Worm (Caenorhabditis elegans) whole organism, L4 larva: ENCODE measurements around the gene nhr-58.

Source experiments
- D1046.2 ChIP-seq: fragments of 200-800 bp; sonication (Bioruptor generic); IDR thresholded peaks from 2 replicates; pipeline ENCODE4 v1.3.6; 2022; ENCODE audit warnings: missing genetic modification characterization, missing compliant biosample characterization
- F10B5.3 ChIP-seq: sonication (generic microtip); optimal IDR thresholded peaks from 2 replicates; lab custom pipeline; 2016; ENCODE audit warnings: mild to moderate bottlenecking, missing genetic modification characterization, missing compliant biosample characterization
- F44E2.7 ChIP-seq: fragments of 200-800 bp; sonication (Bioruptor generic); IDR thresholded peaks from 2 replicates; pipeline ENCODE4 v2.1.2; 2022; ENCODE audit warnings: missing genetic modification characterization, missing compliant biosample characterization
- T26A8.4 ChIP-seq: fragments of 200-800 bp; sonication (Bioruptor generic); IDR thresholded peaks from 2 replicates; pipeline ENCODE4 v1.3.6; 2022; ENCODE audit warnings: missing genetic modification characterization, missing compliant biosample characterization
- Y105C5A.15 ChIP-seq: fragments of 200-800 bp; sonication (Bioruptor generic); IDR thresholded peaks from 2 replicates; pipeline ENCODE4 v1.3.6; 2022; ENCODE audit warnings: missing genetic modification characterization, missing compliant biosample characterization
- aha-1 ChIP-seq: fragments of 150-350 bp; peaks from one replicate; lab custom pipeline; 2014; ENCODE audit warnings: missing biosample characterization, missing genetic modification characterization
- aly-2 ChIP-seq: sonication (generic microtip); optimal IDR thresholded peaks from 2 replicates; lab custom pipeline; 2018; ENCODE audit warnings: missing biosample characterization, missing genetic modification characterization
- arid-1 ChIP-seq: fragments of 200-800 bp; sonication (Bioruptor generic); conservative IDR thresholded peaks from 2 replicates; pipeline ENCODE4 v1.3.6; 2022; ENCODE audit warnings: missing genetic modification reagents, missing genetic modification characterization, missing compliant biosample characterization
- ceh-20 ChIP-seq: fragments of 200-800 bp; sonication (Bioruptor generic); IDR thresholded peaks from 2 replicates; pipeline ENCODE4 v1.3.6; 2022; ENCODE audit warnings: missing genetic modification reagents, missing genetic modification characterization, missing compliant biosample characterization
- ceh-32 ChIP-seq: sonication (generic microtip); optimal IDR thresholded peaks from 2 replicates; lab custom pipeline; 2016; ENCODE audit warnings: mild to moderate bottlenecking, missing genetic modification characterization, missing compliant biosample characterization; ENCODE audit not compliant: poor library complexity
- ceh-82 ChIP-seq: sonication (generic microtip); optimal IDR thresholded peaks from 2 replicates; lab custom pipeline; 2017; ENCODE audit warnings: missing biosample characterization, missing genetic modification characterization
- ctbp-1 ChIP-seq: fragments of 200-800 bp; sonication (Bioruptor generic); IDR thresholded peaks from 2 replicates; pipeline ENCODE4 v1.3.6; 2022; ENCODE audit warnings: missing genetic modification reagents, missing genetic modification characterization, missing compliant biosample characterization
- daf-16 ChIP-seq, 3 experiments: sonication (generic microtip); optimal IDR thresholded peaks; 2 replicates each; lab custom pipeline; 2016 to 2017; ENCODE audit warnings: missing genetic modification characterization in 3 of 3, missing genetic modification reagents in 3 of 3, mild to moderate bottlenecking in 2 of 3, missing compliant biosample characterization in 2 of 3, missing biosample characterization in 1 of 3, moderate library complexity in 1 of 3
- daf-8 ChIP-seq: fragments of 200-800 bp; sonication (Bioruptor generic); IDR thresholded peaks from 2 replicates; pipeline ENCODE4 v1.3.6; 2022; ENCODE audit warnings: missing genetic modification characterization, missing compliant biosample characterization
- dmd-6 ChIP-seq: fragments of 200-800 bp; sonication (Bioruptor generic); IDR thresholded peaks from 2 replicates; pipeline ENCODE4 v1.3.6; 2022; ENCODE audit warnings: missing genetic modification reagents, missing genetic modification characterization, missing compliant biosample characterization
- dmd-8 ChIP-seq: fragments of 200-800 bp; sonication (Bioruptor generic); IDR thresholded peaks from 2 replicates; pipeline ENCODE4 v1.3.6; 2022; ENCODE audit warnings: missing genetic modification characterization, missing compliant biosample characterization
- dve-1 ChIP-seq: sonication (generic microtip); optimal IDR thresholded peaks from 2 replicates; lab custom pipeline; 2017; ENCODE audit warnings: antibody characterized with exemption, mild to moderate bottlenecking, missing genetic modification characterization, missing compliant biosample characterization; ENCODE audit not compliant: insufficient read depth
- gei-8 ChIP-seq: fragments of 200-800 bp; sonication (Bioruptor generic); optimal IDR thresholded peaks from 2 replicates; lab custom pipeline; 2018; ENCODE audit warnings: mild to moderate bottlenecking, missing genetic modification characterization, missing compliant biosample characterization
- hlh-11 ChIP-seq: fragments of 200-800 bp; sonication (Bioruptor generic); optimal IDR thresholded peaks from 2 replicates; lab custom pipeline; 2018; ENCODE audit warnings: mild to moderate bottlenecking, missing genetic modification characterization, missing compliant biosample characterization
- hlh-30 ChIP-seq: sonication (generic microtip); optimal IDR thresholded peaks from 2 replicates; lab custom pipeline; 2017; ENCODE audit warnings: antibody characterized with exemption, mild to moderate bottlenecking, missing genetic modification characterization, missing compliant biosample characterization; ENCODE audit not compliant: insufficient read depth
- lsy-2 ChIP-seq, 2 experiments: fragments of 150-350 bp in 1 of 2; sonication (generic microtip) in 1 of 2; optimal IDR thresholded peaks; 2 replicates each; lab custom pipeline; 2014 to 2017; ENCODE audit warnings: missing biosample characterization in 2 of 2, missing genetic modification characterization in 2 of 2
- madf-9 ChIP-seq: fragments of 200-800 bp; sonication (Bioruptor generic); conservative IDR thresholded peaks from 2 replicates; pipeline ENCODE4 v1.3.6; 2022; ENCODE audit warnings: missing genetic modification reagents, missing genetic modification characterization, missing compliant biosample characterization
- mep-1 ChIP-seq: fragments of 150-350 bp; sonication (generic microtip); optimal IDR thresholded peaks from 3 replicates; lab custom pipeline; 2014; ENCODE audit warnings: missing biosample characterization, missing genetic modification characterization
- mxl-3 ChIP-seq: fragments of 200-800 bp; sonication (Bioruptor generic); optimal IDR thresholded peaks from 2 replicates; lab custom pipeline; 2018; ENCODE audit warnings: mild to moderate bottlenecking, missing genetic modification characterization, missing compliant biosample characterization
- nhr-10 ChIP-seq: fragments of 150-350 bp; optimal IDR thresholded peaks from 2 replicates; lab custom pipeline; 2014; ENCODE audit warnings: missing biosample characterization, missing genetic modification characterization
- nhr-102 ChIP-seq: sonication (generic microtip); optimal IDR thresholded peaks from 2 replicates; lab custom pipeline; 2016; ENCODE audit warnings: mild to moderate bottlenecking, missing genetic modification characterization, moderate library complexity, missing compliant biosample characterization
- nhr-28 ChIP-seq: fragments of 150-350 bp; optimal IDR thresholded peaks from 2 replicates; lab custom pipeline; 2014; ENCODE audit warnings: missing biosample characterization, missing genetic modification characterization
- nhr-48 ChIP-seq: sonication (generic microtip); optimal IDR thresholded peaks from 2 replicates; lab custom pipeline; 2016; ENCODE audit warnings: mild to moderate bottlenecking, missing genetic modification characterization, missing compliant biosample characterization
- pha-4 ChIP-seq, 2 experiments: fragments of 150-350 bp in 1 of 2; fragments of 200-800 bp in 1 of 2; sonication (Bioruptor generic) in 1 of 2; IDR thresholded peaks in 1 of 2; optimal IDR thresholded peaks in 1 of 2; 2 replicates each; pipeline versions ENCODE4 v1.3.6 to Lab custom; 2014 to 2022; ENCODE audit warnings: missing genetic modification characterization in 2 of 2, missing genetic modification reagents in 2 of 2, missing biosample characterization in 1 of 2, missing compliant biosample characterization in 1 of 2
- php-3 ChIP-seq: fragments of 200-800 bp; sonication (Bioruptor generic); IDR thresholded peaks from 2 replicates; pipeline ENCODE4 v1.3.6; 2022; ENCODE audit warnings: missing genetic modification reagents, missing genetic modification characterization, missing compliant biosample characterization
- pqm-1 ChIP-seq: sonication (generic microtip); optimal IDR thresholded peaks from 2 replicates; lab custom pipeline; 2017; ENCODE audit warnings: missing biosample characterization, missing genetic modification characterization
- rbr-2 ChIP-seq: sonication (generic microtip); optimal IDR thresholded peaks from 2 replicates; lab custom pipeline; 2016; ENCODE audit warnings: missing genotype, missing genetic modification characterization, missing compliant biosample characterization
- saeg-2 ChIP-seq: fragments of 200-800 bp; sonication (Bioruptor generic); IDR thresholded peaks from 2 replicates; pipeline ENCODE4 v1.3.6; 2022; ENCODE audit warnings: missing genetic modification reagents, missing genetic modification characterization, missing compliant biosample characterization
- set-16 ChIP-seq: fragments of 200-800 bp; sonication (Bioruptor generic); IDR thresholded peaks from 2 replicates; pipeline ENCODE4 v1.3.6; 2022; ENCODE audit warnings: missing genetic modification reagents, missing genetic modification characterization, missing compliant biosample characterization
- skn-1 ChIP-seq: fragments of 150-350 bp; optimal IDR thresholded peaks from 2 replicates; lab custom pipeline; 2014; ENCODE audit warnings: missing biosample characterization, missing genetic modification characterization
- tra-1 ChIP-seq: fragments of 200-800 bp; sonication (Bioruptor generic); IDR thresholded peaks from 2 replicates; pipeline ENCODE4 v1.3.6; 2022; ENCODE audit warnings: missing genetic modification reagents, missing genetic modification characterization, missing compliant biosample characterization

nhr-58 gene

ce11 chrV:484285-484890, 47.7 kb upstream of the nhr-58 start, which contains the start of gene nhr-212:
nhr-212 (plus strand) TSS chrV:484857.
- TF ChIP-seq tra-1 = 0 out of 2 replicates have a peak, but pooled peaks have one; percentile 16
- peak; percentile 25; the same call in 1 of the 2 replicates for TF ChIP-seq dmd-6 (GFP tag; lab: Robert Waterston, UW)
- TF ChIP-seq pqm-1 = peak; percentile 13
- TF ChIP-seq dmd-8 (GFP tag; lab: Robert Waterston, UW) = no peak
- no peak for TF ChIP-seq lsy-2 (tag; optimal IDR thresholded peaks at IDR 0.05; lab: Kevin White, UChicago)
- TF ChIP-seq T26A8.4 (GFP tag; lab: Robert Waterston, UW) = no peak
- no peak for TF ChIP-seq F44E2.7 (GFP tag; lab: Robert Waterston, UW)
- TF ChIP-seq ceh-82 (tag; lab: Kevin White, UChicago) = no peak
- no peak for TF ChIP-seq gei-8 (GFP tag; lab: Kevin White, UChicago)
- no peak for TF ChIP-seq nhr-102 (tag; lab: Kevin White, UChicago)
- TF ChIP-seq hlh-11 (tag; lab: Kevin White, UChicago) = peak; percentile 26
- TF ChIP-seq ctbp-1 (GFP tag; lab: Robert Waterston, UW) = no peak
- TF ChIP-seq nhr-10 = no peak
- no peak for TF ChIP-seq skn-1 (tag; lab: Kevin White, UChicago)
- TF ChIP-seq daf-16 (GFP tag; optimal IDR thresholded peaks at IDR 0.05; lab: Kevin White, UChicago) = no peak
- TF ChIP-seq daf-16 (tag; optimal IDR thresholded peaks at IDR 0.05; lab: Kevin White, UChicago) = peak; percentile 47
- TF ChIP-seq F10B5.3 (tag; lab: Kevin White, UChicago) = no peak
- no peak for TF ChIP-seq Y105C5A.15
- no peak for TF ChIP-seq D1046.2
- TF ChIP-seq dve-1 = peak; percentile 45
- TF ChIP-seq nhr-48 (tag; lab: Kevin White, UChicago) = no peak
- peak; percentile 28 for TF ChIP-seq hlh-30 (tag; lab: Kevin White, UChicago)
- peak; percentile 82 for TF ChIP-seq nhr-28 (tag; lab: Kevin White, UChicago)
- TF ChIP-seq php-3 = 0 out of 2 replicates have a peak, but pooled peaks have one; percentile 10

ce11 chrV:486684-487083, 45.4 kb upstream of the nhr-58 start, which contains the start of gene nhr-211:
nhr-211 (plus strand) TSS chrV:486984.
- no peak for TF ChIP-seq aly-2 (tag; lab: Kevin White, UChicago)
- TF ChIP-seq aha-1 (tag; lab: Kevin White, UChicago) = no peak
- TF ChIP-seq set-16 (GFP tag; lab: Robert Waterston, UW) = no peak
- TF ChIP-seq D1046.2 = no peak
- no peak for TF ChIP-seq mep-1 (tag; lab: Kevin White, UChicago)
- no peak for TF ChIP-seq mxl-3
- TF ChIP-seq ceh-20 (GFP tag; lab: Robert Waterston, UW) = no peak
- no peak for TF ChIP-seq rbr-2
- TF ChIP-seq hlh-30 (tag; lab: Kevin White, UChicago) = no peak
- no peak for TF ChIP-seq ceh-32 (tag; lab: Kevin White, UChicago)
- TF ChIP-seq madf-9 = no peak
- TF ChIP-seq daf-16 (GFP tag; optimal IDR thresholded peaks at IDR 0.05; lab: Kevin White, UChicago) = no peak
- TF ChIP-seq daf-16 (tag; optimal IDR thresholded peaks at IDR 0.05; lab: Kevin White, UChicago) = no peak
- no peak for TF ChIP-seq arid-1 (GFP tag; lab: Robert Waterston, UW)
- TF ChIP-seq pha-4 (GFP tag; IDR thresholded peaks at IDR 0.05; lab: Robert Waterston, UW) = no peak
- no peak for TF ChIP-seq pha-4 (tag; optimal IDR thresholded peaks at IDR 0.05; lab: Kevin White, UChicago)
- no peak for TF ChIP-seq gei-8 (GFP tag; lab: Kevin White, UChicago)
- no peak for TF ChIP-seq daf-8 (GFP tag; lab: Robert Waterston, UW)
- no peak for TF ChIP-seq saeg-2
- no peak for TF ChIP-seq ceh-82 (tag; lab: Kevin White, UChicago)
- TF ChIP-seq dmd-6 (GFP tag; lab: Robert Waterston, UW) = no peak
- TF ChIP-seq, all 104 proteins: peak for 0
